Worm (Caenorhabditis elegans): ENCODE measurements around the gene aak-1.

aak-1 gene

ce11 chrIII:8718592-8718991 is 42.3 kb downstream of the aak-1 start (continued):
- TF ChIP-seq daf-16 (GFP tag; optimal IDR thresholded peaks at IDR 0.05): no peak
- peak; percentile 72 for TF ChIP-seq daf-16 (tag; optimal IDR thresholded peaks at IDR 0.05)
- no peak for TF ChIP-seq aly-2 (tag; optimal IDR thresholded peaks at IDR 0.05)
- no peak for TF ChIP-seq nhr-76 (tag; optimal IDR thresholded peaks at IDR 0.05)
- TF ChIP-seq arid-1 (GFP tag; conservative IDR thresholded peaks at IDR 0.05): no peak
- peak; percentile 67 for TF ChIP-seq pqm-1 (tag; optimal IDR thresholded peaks at IDR 0.05)
- no peak for TF ChIP-seq lin-1 (GFP tag; IDR thresholded peaks at IDR 0.05)
- no peak for TF ChIP-seq set-16 (GFP tag; IDR thresholded peaks at IDR 0.05)

ce11 chrIII:8717231-8717694 is 43.6 kb downstream of the aak-1 start, which contains the start of gene mrpl-11:
TSS of gene mrpl-11 (plus strand) at chrIII:8717644.
- TF ChIP-seq lin-29 (GFP tag; IDR thresholded peaks at IDR 0.05) (no peak), lim-7 (GFP tag; IDR thresholded peaks at IDR 0.05) (no peak), egl-27 (tag; optimal IDR thresholded peaks at IDR 0.05) (no peak), gei-8 (GFP tag; optimal IDR thresholded peaks at IDR 0.05) (no peak), jun-1 (tag; optimal IDR thresholded peaks at IDR 0.05) (no peak), spr-1 (tag; optimal IDR thresholded peaks at IDR 0.05) (no peak), daf-16 (GFP tag; optimal IDR thresholded peaks at IDR 0.05) (no peak), daf-16 (tag; optimal IDR thresholded peaks at IDR 0.05) (peak; percentile 14), dve-1 (tag; optimal IDR thresholded peaks at IDR 0.05; ENCODE audit: insufficient read depth) (peak; percentile 14), nhr-11 (tag; optimal IDR thresholded peaks at IDR 0.05) (no peak), lsy-2 (tag; optimal IDR thresholded peaks at IDR 0.05) (peak in 1 of 2 experiments; percentile 51), Y48G9A.11 (GFP tag; IDR thresholded peaks at IDR 0.05) (peak; percentile 96), T20F7.1 (GFP tag; optimal IDR thresholded peaks at IDR 0.05) (peak; percentile 95), ceh-28 (tag; optimal IDR thresholded peaks at IDR 0.05) (no peak), nhr-6 (tag; optimal IDR thresholded peaks at IDR 0.05) (no peak), dmd-9 (GFP tag; IDR thresholded peaks at IDR 0.05) (no peak), mes-2 (tag; optimal IDR thresholded peaks at IDR 0.05; ENCODE audit: poor library complexity, severe bottlenecking) (peak; percentile 44), F49E8.2 (tag; optimal IDR thresholded peaks at IDR 0.05; ENCODE audit: borderline replicate concordance) (no peak), ama-1 (optimal IDR thresholded peaks at IDR 0.05) (no peak)

ce11 chrIII:8716084-8716483 is 44.8 kb downstream of the aak-1 start, which contains the start of gene B0303.14:
TSS of gene B0303.14 (minus strand) at chrIII:8716184.
- TF ChIP-seq madf-9 (GFP tag; conservative IDR thresholded peaks at IDR 0.05) (no peak), nhr-42 (GFP tag; IDR thresholded peaks at IDR 0.05) (no peak), dve-1 (tag; optimal IDR thresholded peaks at IDR 0.05; ENCODE audit: insufficient read depth) (no peak), lin-1 (GFP tag; IDR thresholded peaks at IDR 0.05) (no peak), F37D6.2 (tag; optimal IDR thresholded peaks at IDR 0.05) (no peak), lin-39 (tag; optimal IDR thresholded peaks at IDR 0.05) (no peak), sdz-12 (GFP tag; optimal IDR thresholded peaks at IDR 0.05) (no peak), ctbp-1 (GFP tag; IDR thresholded peaks at IDR 0.05) (no peak), duxl-1 (tag; optimal IDR thresholded peaks at IDR 0.05; ENCODE audit: poor library complexity) (no peak), unc-62 (GFP tag; optimal IDR thresholded peaks at IDR 0.05 in 1 of 2) (no peak), unc-62 (tag; optimal IDR thresholded peaks at IDR 0.05) (no peak), lir-3 (tag; optimal IDR thresholded peaks at IDR 0.05) (no peak), zip-11 (GFP tag; IDR thresholded peaks at IDR 0.05) (no peak), lim-7 (GFP tag; IDR thresholded peaks at IDR 0.05) (no peak), pha-4 (GFP tag; IDR thresholded peaks at IDR 0.05) (no peak), pha-4 (tag; optimal IDR thresholded peaks at IDR 0.05) (no peak), lsy-2 (tag; optimal IDR thresholded peaks at IDR 0.05) (no peak), ceh-28 (tag; optimal IDR thresholded peaks at IDR 0.05) (no peak), egl-27 (tag; optimal IDR thresholded peaks at IDR 0.05) (no peak), Y105C5A.15 (GFP tag; IDR thresholded peaks at IDR 0.05) (no peak)

Measured in whole organism, L4 larva.